Worm (Caenorhabditis elegans): ENCODE measurements around the gene C05C10.5.

C05C10.5 gene

ce11 chrII:9984866-9985336 is 46.1 kb downstream of the C05C10.5 start (continued):
- TF ChIP-seq hlh-30 (tag; optimal IDR thresholded peaks at IDR 0.05; ENCODE audit: insufficient read depth), result no peak
- peak; percentile 13 for TF ChIP-seq hlh-6 (tag; optimal IDR thresholded peaks at IDR 0.05)
- no peak for TF ChIP-seq mec-3 (tag; optimal IDR thresholded peaks at IDR 0.05; ENCODE audit: borderline replicate concordance)
- TF ChIP-seq fkh-6 (tag; optimal IDR thresholded peaks at IDR 0.05), result no peak
- no peak for TF ChIP-seq pha-4 (tag; optimal IDR thresholded peaks at IDR 0.05)
- no peak for TF ChIP-seq dmd-4 (tag; optimal IDR thresholded peaks at IDR 0.05; ENCODE audit: borderline replicate concordance)
- no peak for TF ChIP-seq pha-2 (tag; optimal IDR thresholded peaks at IDR 0.05)
- TF ChIP-seq syd-9 (tag; optimal IDR thresholded peaks at IDR 0.05), result peak; percentile 11
- TF ChIP-seq ceh-45 (GFP tag; IDR thresholded peaks at IDR 0.05), result no peak
- TF ChIP-seq ceh-18 (tag; optimal IDR thresholded peaks at IDR 0.05), result peak; percentile 93
- TF ChIP-seq eyg-1 (tag; optimal IDR thresholded peaks at IDR 0.05), result no peak
- no peak for TF ChIP-seq odd-2 (tag; optimal IDR thresholded peaks at IDR 0.05)
- TF ChIP-seq ahr-1 (tag; optimal IDR thresholded peaks at IDR 0.05), result no peak
- TF ChIP-seq dve-1 (tag; optimal IDR thresholded peaks at IDR 0.05), result no peak
- TF ChIP-seq pros-1 (tag; optimal IDR thresholded peaks at IDR 0.05), result peak; percentile 4
- no peak for TF ChIP-seq ttx-3 (tag; optimal IDR thresholded peaks at IDR 0.05)
- TF ChIP-seq rnt-1 (tag; optimal IDR thresholded peaks at IDR 0.05), result no peak
- TF ChIP-seq ceh-22 (tag; optimal IDR thresholded peaks at IDR 0.05), result peak; percentile 31
- peak; percentile 29 for TF ChIP-seq ceh-48 (tag; optimal IDR thresholded peaks at IDR 0.05)
- TF ChIP-seq nhr-11 (tag; optimal IDR thresholded peaks at IDR 0.05), result no peak
- no peak for TF ChIP-seq ceh-9 (tag; optimal IDR thresholded peaks at IDR 0.05)
- TF ChIP-seq F13H6.1 (tag; optimal IDR thresholded peaks at IDR 0.05), result peak; percentile 20
- no peak for TF ChIP-seq lim-6 (tag; optimal IDR thresholded peaks at IDR 0.05)
- peak; percentile 86 for TF ChIP-seq ceh-31 (tag; optimal IDR thresholded peaks at IDR 0.05)
- peak; percentile 84 for TF ChIP-seq unc-55 (GFP tag; optimal IDR thresholded peaks at IDR 0.05)
- no peak for TF ChIP-seq tbx-7 (tag; optimal IDR thresholded peaks at IDR 0.05)
- TF ChIP-seq ceh-34 (tag; optimal IDR thresholded peaks at IDR 0.05), result peak; percentile 86
- TF ChIP-seq pqm-1 (tag; optimal IDR thresholded peaks at IDR 0.05), result no peak
- TF ChIP-seq ceh-30 (tag; optimal IDR thresholded peaks at IDR 0.05), result no peak
- TF ChIP-seq hlh-13 (GFP tag; optimal IDR thresholded peaks at IDR 0.05), result no peak

DNA sequence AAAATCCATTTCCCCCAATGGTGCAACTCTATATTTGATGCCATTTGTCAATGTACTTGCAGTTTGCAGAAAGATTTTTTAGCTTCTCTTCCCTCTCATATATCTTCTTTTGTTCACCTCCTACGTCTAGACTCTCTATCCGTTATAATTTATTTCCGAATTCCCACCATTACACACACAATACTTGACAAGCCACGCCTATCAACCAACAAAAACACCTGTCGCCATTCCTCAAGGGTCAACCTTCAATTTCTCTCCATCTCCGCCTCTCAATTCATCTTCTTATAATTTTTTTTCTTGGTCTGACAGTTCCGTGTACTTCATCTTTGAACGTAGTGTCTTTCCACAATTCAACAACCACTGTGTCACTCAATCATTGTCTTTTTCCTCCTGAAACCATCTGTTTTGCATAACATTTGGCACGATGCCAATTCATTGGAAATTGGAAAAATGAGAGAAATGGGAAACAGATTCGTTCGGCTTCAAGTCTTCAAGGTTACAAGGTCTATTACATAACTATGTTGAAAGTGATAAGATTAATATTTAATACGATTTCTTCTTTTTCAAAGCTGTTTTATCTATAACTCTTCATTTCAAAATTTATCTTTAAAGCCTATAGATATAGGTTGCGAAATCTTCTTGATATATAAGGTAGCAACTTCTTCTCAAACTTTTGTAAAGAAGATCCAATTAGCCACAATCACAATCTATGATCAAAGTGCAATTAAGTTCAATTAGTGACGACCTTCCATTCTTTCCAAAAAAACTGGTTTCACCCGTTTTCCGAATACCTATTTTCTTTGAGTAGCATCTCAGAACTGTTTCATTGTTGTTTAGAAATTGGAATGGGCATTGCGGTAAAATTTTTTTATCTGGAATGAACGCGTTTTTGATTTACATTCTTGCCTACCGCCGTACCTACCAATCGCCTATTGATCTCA is 48.1 kb downstream of the C05C10.5 start:
- TF ChIP-seq unc-3 (GFP tag; conservative IDR thresholded peaks at IDR 0.05), result no peak
- TF ChIP-seq unc-3 (tag; optimal IDR thresholded peaks at IDR 0.05), result no peak
- no peak for TF ChIP-seq fkh-10 (GFP tag; optimal IDR thresholded peaks at IDR 0.05)
- no peak for TF ChIP-seq ets-4 (tag; optimal IDR thresholded peaks at IDR 0.05)
- TF ChIP-seq ceh-48 (tag; optimal IDR thresholded peaks at IDR 0.05), result no peak
- TF ChIP-seq nfya-1 (tag; optimal IDR thresholded peaks at IDR 0.05), result no peak
- TF ChIP-seq pros-1 (tag; optimal IDR thresholded peaks at IDR 0.05), result no peak
- TF ChIP-seq pha-2 (tag; optimal IDR thresholded peaks at IDR 0.05), result no peak
- no peak for TF ChIP-seq hlh-15 (tag; optimal IDR thresholded peaks at IDR 0.05)
- peak; percentile 16 for TF ChIP-seq ceh-18 (tag; optimal IDR thresholded peaks at IDR 0.05)
- TF ChIP-seq ceh-2 (tag; optimal IDR thresholded peaks at IDR 0.05), result no peak
- peak; percentile 27 for TF ChIP-seq hlh-8 (tag; optimal IDR thresholded peaks at IDR 0.05)
- no peak for TF ChIP-seq sox-2 (GFP tag; IDR thresholded peaks at IDR 0.05)

DNA sequence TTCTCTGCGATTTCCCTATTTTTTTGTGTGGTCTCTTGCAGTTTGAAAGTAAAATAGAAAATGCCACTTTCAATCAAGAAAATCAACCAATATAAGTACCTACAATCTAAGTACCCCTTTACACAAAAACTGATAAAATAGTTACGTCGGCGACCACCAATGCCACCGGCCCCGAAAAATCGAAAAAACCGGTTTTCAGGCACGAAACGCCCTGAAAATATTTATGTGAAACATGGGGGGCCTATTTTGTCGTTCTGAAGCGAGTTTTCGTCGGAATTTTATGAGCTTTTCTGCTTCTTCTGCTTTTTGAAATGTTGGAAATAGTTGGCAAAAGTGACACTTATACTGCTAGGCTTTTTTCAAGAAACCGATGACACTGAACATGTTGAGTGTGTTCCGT is 49.8 kb downstream of the C05C10.5 start:
- TF ChIP-seq unc-3 (GFP tag; conservative IDR thresholded peaks at IDR 0.05) (no peak), unc-3 (tag; optimal IDR thresholded peaks at IDR 0.05) (no peak), pros-1 (tag; optimal IDR thresholded peaks at IDR 0.05) (no peak), T23F11.4 (GFP tag; optimal IDR thresholded peaks at IDR 0.05) (no peak), nhr-11 (tag; optimal IDR thresholded peaks at IDR 0.05) (no peak), syd-9 (tag; optimal IDR thresholded peaks at IDR 0.05) (no peak), eyg-1 (tag; optimal IDR thresholded peaks at IDR 0.05) (no peak), fkh-10 (GFP tag; optimal IDR thresholded peaks at IDR 0.05) (no peak), pha-2 (tag; optimal IDR thresholded peaks at IDR 0.05) (no peak), ceh-31 (tag; optimal IDR thresholded peaks at IDR 0.05) (no peak), rnt-1 (tag; optimal IDR thresholded peaks at IDR 0.05) (no peak), ceh-14 (tag; optimal IDR thresholded peaks at IDR 0.05) (no peak), hlh-8 (tag; optimal IDR thresholded peaks at IDR 0.05) (no peak), dve-1 (tag; optimal IDR thresholded peaks at IDR 0.05) (no peak), ref-2 (tag; optimal IDR thresholded peaks at IDR 0.05) (no peak), lim-6 (tag; optimal IDR thresholded peaks at IDR 0.05) (no peak), hlh-13 (GFP tag; optimal IDR thresholded peaks at IDR 0.05) (no peak)
